Fruit fly (Drosophila melanogaster): Measurements from ENCODE around the gene CG31523.

- TF ChIP-seq CG8478 (optimal IDR thresholded peaks at IDR 0.05) = no peak
- TF ChIP-seq CTCF (optimal IDR thresholded peaks at IDR 0.05) = no peak
Observed at dm6 chr3R:4452345-4453044, 26.5 kb downstream of the CG31523 start.
